Worm (Caenorhabditis elegans) whole organism, early embryonic: ENCODE data around the gene sre-49.

Experiments used
- B0310.2 ChIP-seq: sonication (generic microtip); optimal IDR thresholded peaks from 2 replicates; lab custom pipeline; 2016; ENCODE audit warnings: mild to moderate bottlenecking, missing genetic modification characterization, missing compliant biosample characterization
- aly-1 ChIP-seq: sonication (generic microtip); optimal IDR thresholded peaks from 2 replicates; lab custom pipeline; 2016; ENCODE audit warnings: missing genetic modification characterization, missing compliant biosample characterization
- ama-1 ChIP-seq: fragments of 150-350 bp; optimal IDR thresholded peaks from 2 replicates; lab custom pipeline; 2014
- ceh-13 ChIP-seq: fragments of 200-800 bp; sonication (Bioruptor generic); optimal IDR thresholded peaks from 2 replicates; lab custom pipeline; 2018; ENCODE audit warnings: mild to moderate bottlenecking, missing genetic modification characterization, missing compliant biosample characterization
- ceh-36 ChIP-seq: sonication (generic microtip); optimal IDR thresholded peaks from 2 replicates; lab custom pipeline; 2016; ENCODE audit warnings: missing genetic modification characterization, inconsistent platforms, missing compliant biosample characterization
- flt-1 ChIP-seq: fragments of 200-800 bp; sonication (Bioruptor generic); IDR thresholded peaks from 2 replicates; pipeline ENCODE4 v1.3.6; 2022; ENCODE audit warnings: missing genetic modification characterization, missing compliant biosample characterization
- hmbx-1 ChIP-seq: sonication (generic microtip); optimal IDR thresholded peaks from 2 replicates; lab custom pipeline; 2016; ENCODE audit warnings: mild to moderate bottlenecking, missing genetic modification characterization, missing compliant biosample characterization
- hmg-4 ChIP-seq: fragments of 200-800 bp; sonication (Bioruptor generic); optimal IDR thresholded peaks from 2 replicates; lab custom pipeline; 2018; ENCODE audit warnings: mild to moderate bottlenecking, missing genetic modification characterization, missing compliant biosample characterization
- hnd-1 ChIP-seq: sonication (generic microtip); optimal IDR thresholded peaks from 2 replicates; lab custom pipeline; 2016; ENCODE audit warnings: missing genetic modification characterization, missing compliant biosample characterization
- scrt-1 ChIP-seq: fragments of 200-800 bp; sonication (Bioruptor generic); IDR thresholded peaks from 2 replicates; pipeline ENCODE4 v1.3.6; 2022; ENCODE audit warnings: missing genetic modification characterization, missing compliant biosample characterization
- tbx-37 ChIP-seq: fragments of 200-800 bp; sonication (Bioruptor generic); conservative IDR thresholded peaks from 2 replicates; pipeline ENCODE4 v1.3.6; 2022; ENCODE audit warnings: missing genetic modification reagents, missing genetic modification characterization, missing compliant biosample characterization
- tra-4 ChIP-seq: sonication (generic microtip); optimal IDR thresholded peaks from 2 replicates; lab custom pipeline; 2017; ENCODE audit warnings: missing genetic modification characterization, missing compliant biosample characterization

DNA sequence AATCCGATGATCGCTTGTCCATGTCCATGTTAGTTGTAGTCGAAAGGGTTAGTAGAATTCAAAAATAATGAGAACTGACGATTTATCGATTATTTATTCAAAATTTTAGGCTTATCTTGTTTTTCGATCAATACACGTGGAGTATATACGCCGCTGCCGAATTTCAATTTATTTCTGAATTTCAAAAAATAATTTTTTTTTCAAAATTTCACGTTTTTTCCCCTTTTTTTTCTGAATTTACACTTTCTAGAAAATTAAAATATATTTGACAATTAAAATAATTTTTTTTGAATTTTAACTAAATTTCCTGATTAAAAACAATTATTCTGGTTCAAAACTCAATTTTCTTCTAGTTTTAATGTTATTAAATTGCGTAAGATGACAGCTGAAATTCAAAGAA is 16.3 kb upstream of the sre-49 start, which contains the start of gene C50E10.1:
- no peak for TF ChIP-seq ama-1 (lab: Kevin White, UChicago)
- TF ChIP-seq B0310.2: no peak
- TF ChIP-seq hmbx-1 (tag; lab: Kevin White, UChicago): no peak
- no peak for TF ChIP-seq ceh-13
- TF ChIP-seq flt-1 (GFP tag; lab: Robert Waterston, UW): no peak
- no peak for TF ChIP-seq scrt-1
- no peak for TF ChIP-seq tbx-37 (GFP tag; lab: Robert Waterston, UW)
- no peak for TF ChIP-seq aly-1 (tag; lab: Kevin White, UChicago)
- no peak for TF ChIP-seq tra-4 (tag; lab: Kevin White, UChicago)
- TF ChIP-seq hmg-4 (GFP tag; lab: Kevin White, UChicago): no peak
- TF ChIP-seq ceh-36 (tag; lab: Kevin White, UChicago): no peak
- no peak for TF ChIP-seq hnd-1 (tag; lab: Kevin White, UChicago)
